Fruit fly (Drosophila melanogaster) whole organism, embryonic: ENCODE results near the gene CG13843.

ENCODE experiments used
- Awh ChIP-seq: fragments of 200-800 bp; sonication (Bioruptor generic); IDR thresholded peaks from 2 replicates; pipeline ENCODE4, ENCODE4 v1.3.6; 2022; ENCODE audit warnings: missing biosample characterization, missing genetic modification characterization
- CG10147 ChIP-seq: fragments of 200-800 bp; sonication (Bioruptor generic); optimal IDR thresholded peaks from 2 replicates; lab custom pipeline; 2019; ENCODE audit warnings: missing biosample characterization, mild to moderate bottlenecking, missing genetic modification characterization, moderate library complexity
- CG10654 ChIP-seq: fragments of 200-800 bp; sonication (Bioruptor generic); optimal IDR thresholded peaks from 2 replicates; lab custom pipeline; 2016; ENCODE audit warnings: missing biosample characterization, missing genetic modification characterization
- CG10979 ChIP-seq: fragments of 200-800 bp; sonication (Bioruptor generic); optimal IDR thresholded peaks from 2 replicates; lab custom pipeline; 2018; ENCODE audit warnings: missing biosample characterization, mild to moderate bottlenecking, missing genetic modification characterization, moderate library complexity
- CG11398 ChIP-seq: fragments of 200-800 bp; sonication (Bioruptor generic); optimal IDR thresholded peaks from 2 replicates; lab custom pipeline; 2016; ENCODE audit warnings: missing biosample characterization, missing genetic modification characterization
- CG11456 ChIP-seq: fragments of 200-800 bp; sonication (Bioruptor generic); IDR thresholded peaks from 3 replicates; pipeline ENCODE4 v1.3.6; 2022; ENCODE audit warnings: missing biosample characterization, missing genetic modification characterization
- CG12155 ChIP-seq: fragments of 200-800 bp; sonication (Bioruptor generic); optimal IDR thresholded peaks from 3 replicates; lab custom pipeline; 2016; ENCODE audit warnings: missing biosample characterization, missing genetic modification characterization
- CG12236 ChIP-seq: fragments of 200-800 bp; sonication (Bioruptor generic); optimal IDR thresholded peaks from 2 replicates; lab custom pipeline; 2016; ENCODE audit warnings: missing biosample characterization, missing genetic modification characterization
- CG12299 ChIP-seq: fragments of 200-800 bp; sonication (Bioruptor generic); optimal IDR thresholded peaks from 2 replicates; lab custom pipeline; 2018; ENCODE audit warnings: missing biosample characterization, mild to moderate bottlenecking, missing genetic modification characterization
- CG13287 ChIP-seq: fragments of 200-800 bp; sonication (Bioruptor generic); IDR thresholded peaks from 2 replicates; pipeline ENCODE4 v1.3.6; 2022; ENCODE audit warnings: missing biosample characterization, missing genetic modification characterization; ENCODE audit not compliant: partially characterized antibody
- CG13624 ChIP-seq: fragments of 200-800 bp; sonication (Bioruptor generic); optimal IDR thresholded peaks from 2 replicates; lab custom pipeline; 2016; ENCODE audit warnings: missing biosample characterization, missing genetic modification characterization
- CG1529 ChIP-seq: fragments of 200-800 bp; sonication (Bioruptor generic); optimal IDR thresholded peaks from 3 replicates; lab custom pipeline; 2018; ENCODE audit warnings: missing biosample characterization, missing genetic modification characterization
- CG15696 ChIP-seq: fragments of 200-800 bp; sonication (Bioruptor generic); optimal IDR thresholded peaks from 2 replicates; lab custom pipeline; 2019; ENCODE audit warnings: missing biosample characterization, mild to moderate bottlenecking, missing genetic modification characterization, moderate library complexity
- CG1603 ChIP-seq: fragments of 200-800 bp; sonication (Bioruptor generic); optimal IDR thresholded peaks from 2 replicates; lab custom pipeline; 2019; ENCODE audit warnings: missing biosample characterization, mild to moderate bottlenecking, missing genetic modification characterization, moderate library complexity
- CG16863 ChIP-seq: fragments of 200-800 bp; sonication (Bioruptor generic); optimal IDR thresholded peaks from 3 replicates; lab custom pipeline; 2016; ENCODE audit warnings: missing biosample characterization, missing genetic modification characterization
- CG17328 ChIP-seq: fragments of 200-800 bp; sonication (Bioruptor generic); IDR thresholded peaks from 2 replicates; pipeline ENCODE4 v1.3.6; 2022; ENCODE audit warnings: missing biosample characterization, missing genetic modification characterization
- CG17359 ChIP-seq: fragments of 200-800 bp; sonication (Bioruptor generic); optimal IDR thresholded peaks from 3 replicates; lab custom pipeline; 2018; ENCODE audit warnings: missing biosample characterization, mild to moderate bottlenecking, missing genetic modification characterization, moderate library complexity
- CG17802 ChIP-seq: fragments of 200-800 bp; sonication (Bioruptor generic); optimal IDR thresholded peaks from 2 replicates; lab custom pipeline; 2018; ENCODE audit warnings: missing biosample characterization, mild to moderate bottlenecking, missing genetic modification characterization, moderate library complexity
- CG18476 ChIP-seq: fragments of 200-800 bp; sonication (Bioruptor generic); optimal IDR thresholded peaks from 2 replicates; lab custom pipeline; 2016; ENCODE audit warnings: missing biosample characterization, mild to moderate bottlenecking, missing genetic modification characterization
- CG34376 ChIP-seq: fragments of 200-800 bp; sonication (Bioruptor generic); optimal IDR thresholded peaks from 2 replicates; lab custom pipeline; 2018; ENCODE audit warnings: missing biosample characterization, mild to moderate bottlenecking, missing genetic modification characterization
- CG4404 ChIP-seq: fragments of 200-800 bp; sonication (Bioruptor generic); IDR thresholded peaks from 2 replicates; pipeline ENCODE4 v1.3.6; 2022; ENCODE audit warnings: missing biosample characterization, missing genetic modification characterization
- CG4617 ChIP-seq: fragments of 200-800 bp; sonication (Bioruptor generic); optimal IDR thresholded peaks from 3 replicates; lab custom pipeline; 2016; ENCODE audit warnings: missing biosample characterization, missing genetic modification characterization, borderline replicate concordance
- CG5245 ChIP-seq: fragments of 200-800 bp; sonication (Bioruptor generic); optimal IDR thresholded peaks from 3 replicates; lab custom pipeline; 2016; ENCODE audit warnings: missing biosample characterization, missing genetic modification characterization
- CG6813 ChIP-seq: fragments of 200-800 bp; sonication (Bioruptor generic); optimal IDR thresholded peaks from 2 replicates; lab custom pipeline; 2017; ENCODE audit warnings: missing biosample characterization, missing genetic modification characterization, mild to moderate bottlenecking, moderate library complexity, missing genetic modification reagents
- CG7271 ChIP-seq: fragments of 200-800 bp; sonication (Bioruptor generic); optimal IDR thresholded peaks from 2 replicates; lab custom pipeline; 2018; ENCODE audit warnings: missing biosample characterization, mild to moderate bottlenecking, missing genetic modification characterization, moderate library complexity
- CG8089 ChIP-seq: fragments of 200-800 bp; sonication (Bioruptor generic); optimal IDR thresholded peaks from 3 replicates; lab custom pipeline; 2016; ENCODE audit warnings: missing biosample characterization, missing genetic modification characterization
- CG8478 ChIP-seq: fragments of >200 bp; optimal IDR thresholded peaks from 2 replicates; lab custom pipeline; 2018
- CrebB ChIP-seq: fragments of 200-800 bp; sonication (Bioruptor generic); optimal IDR thresholded peaks from 3 replicates; lab custom pipeline; 2018; ENCODE audit warnings: missing biosample characterization, mild to moderate bottlenecking, missing genetic modification characterization
- Doc2 ChIP-seq: fragments of 200-800 bp; sonication (Bioruptor generic); IDR thresholded peaks from 2 replicates; pipeline ENCODE4 v1.3.6; 2022; ENCODE audit warnings: missing biosample characterization, missing genetic modification characterization
- Mes4 ChIP-seq: fragments of 200-800 bp; sonication (Bioruptor generic); optimal IDR thresholded peaks from 2 replicates; lab custom pipeline; 2016; ENCODE audit warnings: missing biosample characterization, missing genetic modification characterization
- Nf-YA ChIP-seq: fragments of 200-800 bp; sonication (Bioruptor generic); IDR thresholded peaks from 2 replicates; pipeline ENCODE4 v1.3.6; 2022; ENCODE audit warnings: missing biosample characterization, missing genetic modification characterization
- Xbp1 ChIP-seq: fragments of 200-800 bp; sonication (Bioruptor generic); optimal IDR thresholded peaks from 3 replicates; lab custom pipeline; 2016; ENCODE audit warnings: missing biosample characterization, mild to moderate bottlenecking, missing genetic modification characterization
- ato ChIP-seq: fragments of 200-800 bp; sonication (Bioruptor generic); IDR thresholded peaks from 2 replicates; pipeline ENCODE4 v1.3.6; 2022; ENCODE audit warnings: missing biosample characterization, missing genetic modification characterization; ENCODE audit not compliant: partially characterized antibody
- cad ChIP-seq: fragments of >200 bp; optimal IDR thresholded peaks from 2 replicates; lab custom pipeline; 2017; ENCODE audit warnings: missing biosample characterization, missing genetic modification characterization
- danr ChIP-seq: fragments of 200-800 bp; sonication (Bioruptor generic); IDR thresholded peaks from 2 replicates; pipeline ENCODE4 v1.3.6; 2022; ENCODE audit warnings: missing biosample characterization, missing genetic modification characterization
- dmrt99B ChIP-seq: fragments of 200-800 bp; sonication (Bioruptor generic); optimal IDR thresholded peaks from 2 replicates; lab custom pipeline; 2018; ENCODE audit warnings: missing biosample characterization, mild to moderate bottlenecking, missing genetic modification characterization, moderate library complexity
- eve ChIP-seq, 2 experiments: fragments of >200 bp; optimal IDR thresholded peaks; 2 replicates each; lab custom pipeline; 2017; ENCODE audit warnings: missing biosample characterization in 2 of 2, missing genetic modification characterization in 2 of 2
- fru ChIP-seq: fragments of >200 bp; optimal IDR thresholded peaks from 2 replicates; lab custom pipeline; 2017
- klu ChIP-seq: fragments of 200-800 bp; sonication (Bioruptor generic); IDR thresholded peaks from 2 replicates; pipeline ENCODE4 v1.3.6; 2022; ENCODE audit warnings: missing biosample characterization, missing genetic modification characterization
- kni ChIP-seq: fragments of 200-800 bp; sonication (Bioruptor generic); optimal IDR thresholded peaks from 3 replicates; lab custom pipeline; 2017; ENCODE audit warnings: mild to moderate bottlenecking, missing biosample characterization, missing genetic modification reagents, missing genetic modification characterization
- mirr ChIP-seq: fragments of 200-800 bp; sonication (Bioruptor generic); optimal IDR thresholded peaks from 3 replicates; lab custom pipeline; 2018; ENCODE audit warnings: missing biosample characterization, mild to moderate bottlenecking, missing genetic modification characterization
- onecut ChIP-seq: fragments of 200-800 bp; sonication (Bioruptor generic); IDR thresholded peaks from 2 replicates; pipeline ENCODE4 v1.3.6; 2022; ENCODE audit warnings: missing biosample characterization, missing genetic modification characterization
- pnt ChIP-seq: fragments of 200-800 bp; sonication (Bioruptor generic); optimal IDR thresholded peaks from 3 replicates; lab custom pipeline; 2016; ENCODE audit warnings: missing biosample characterization, missing genetic modification characterization
- ro ChIP-seq: fragments of 200-800 bp; sonication (Bioruptor generic); IDR thresholded peaks from 2 replicates; pipeline ENCODE4 v1.3.6; 2022; ENCODE audit warnings: missing biosample characterization, missing genetic modification characterization
- sisA ChIP-seq: fragments of 200-800 bp; sonication (Bioruptor generic); IDR thresholded peaks from 2 replicates; pipeline ENCODE4 v1.3.6; 2022; ENCODE audit warnings: missing biosample characterization, missing genetic modification characterization
- sob ChIP-seq: fragments of 200-800 bp; sonication (Bioruptor generic); IDR thresholded peaks from 2 replicates; pipeline ENCODE4 v1.3.6; 2022; ENCODE audit warnings: missing biosample characterization, missing genetic modification characterization
- stwl ChIP-seq: fragments of 200-800 bp; sonication (Bioruptor generic); optimal IDR thresholded peaks from 3 replicates; lab custom pipeline; 2018; ENCODE audit warnings: missing biosample characterization, mild to moderate bottlenecking, missing genetic modification characterization, moderate library complexity
- trem ChIP-seq: fragments of 200-800 bp; optimal IDR thresholded peaks from 3 replicates; lab custom pipeline; 2019; ENCODE audit warnings: missing biosample characterization, mild to moderate bottlenecking, missing genetic modification characterization, moderate library complexity
- unpg ChIP-seq: fragments of 200-800 bp; sonication (Bioruptor generic); optimal IDR thresholded peaks from 3 replicates; lab custom pipeline; 2018; ENCODE audit warnings: missing biosample characterization, mild to moderate bottlenecking, missing genetic modification characterization, moderate library complexity
- vfl ChIP-seq: fragments of 200-800 bp; sonication (Bioruptor generic); optimal IDR thresholded peaks from 2 replicates; lab custom pipeline; 2016; ENCODE audit warnings: missing biosample characterization, missing genetic modification characterization
- yki ChIP-seq: fragments of >200 bp; optimal IDR thresholded peaks from 3 replicates; lab custom pipeline; 2018

CG13843 gene

DNA sequence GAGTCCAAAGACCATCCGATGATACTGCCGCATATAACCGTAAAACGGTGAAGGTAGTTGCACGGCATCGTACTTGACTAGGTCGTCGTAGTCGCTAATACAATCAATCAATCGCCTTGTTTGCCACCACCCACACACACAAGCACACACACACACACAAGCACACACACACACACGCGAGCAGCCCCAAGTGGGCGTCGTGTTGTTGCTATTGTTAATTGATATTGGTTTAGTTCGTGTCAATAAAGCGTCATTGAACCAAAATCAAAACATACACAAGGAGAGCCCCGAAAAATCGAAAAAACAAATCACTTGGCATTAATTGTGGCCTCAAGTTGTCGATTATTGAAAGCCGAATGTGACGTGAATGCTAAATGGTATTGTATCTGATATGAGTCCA, 12.8 kb upstream of the CG13843 start (continued):
- TF ChIP-seq CG10147 (GFP tag; lab: Kevin White, UChicago): no peak
- TF ChIP-seq CG34376 (GFP tag; lab: Kevin White, UChicago): peak; percentile 33
- no peak for TF ChIP-seq CG5245
- TF ChIP-seq CG16863 (GFP tag; lab: Kevin White, UChicago): peak; percentile 7
- TF ChIP-seq Xbp1 (GFP tag; lab: Kevin White, UChicago): no peak
- TF ChIP-seq CG10654: peak; percentile 28
- TF ChIP-seq CG1603: peak; percentile 64
- TF ChIP-seq pnt (GFP tag; lab: Kevin White, UChicago): peak; percentile 30
- no peak for TF ChIP-seq stwl (tag; lab: Kevin White, UChicago)
- no peak for TF ChIP-seq trem (tag; lab: Kevin White, UChicago)
- no peak for TF ChIP-seq vfl (GFP tag; lab: Kevin White, UChicago)
- peak; percentile 80 for TF ChIP-seq Awh (GFP tag; lab: Robert Waterston, UW)
- TF ChIP-seq CG11398 (GFP tag; lab: Kevin White, UChicago): peak; percentile 77
- peak; percentile 47; the same call in 1 of the 2 replicates for TF ChIP-seq CG17328
- TF ChIP-seq CG8478 (lab: Kevin White, UChicago): no peak
- 0 out of 2 replicates have a peak, but pooled peaks have one; percentile 40 for TF ChIP-seq danr (GFP tag; lab: Robert Waterston, UW)
- TF ChIP-seq CG7271 (tag; lab: Kevin White, UChicago): no peak
- TF ChIP-seq CG8089 (GFP tag; lab: Kevin White, UChicago): peak; percentile 44
- no peak for TF ChIP-seq Doc2
- peak; percentile 40; the same call in 1 of the 2 replicates for TF ChIP-seq onecut
- peak; percentile 36 for TF ChIP-seq CG1529
- TF ChIP-seq CG10979 (tag; lab: Kevin White, UChicago): no peak
- TF ChIP-seq CrebB (tag; lab: Kevin White, UChicago): peak; percentile 12
- TF ChIP-seq yki (lab: Kevin White, UChicago): no peak
- TF ChIP-seq CG13624: no peak
- no peak for TF ChIP-seq eve (GFP tag; optimal IDR thresholded peaks at IDR 0.05; lab: Kevin White, UChicago)
- TF ChIP-seq ato (GFP tag; lab: Robert Waterston, UW): no peak
- peak; percentile 43 for TF ChIP-seq unpg (GFP tag; lab: Kevin White, UChicago)
- TF ChIP-seq CG15696 (tag; lab: Kevin White, UChicago): peak; percentile 45
- TF ChIP-seq cad (GFP tag; lab: Kevin White, UChicago): no peak
- no peak for TF ChIP-seq CG13287 (GFP tag; lab: Robert Waterston, UW)

DNA sequence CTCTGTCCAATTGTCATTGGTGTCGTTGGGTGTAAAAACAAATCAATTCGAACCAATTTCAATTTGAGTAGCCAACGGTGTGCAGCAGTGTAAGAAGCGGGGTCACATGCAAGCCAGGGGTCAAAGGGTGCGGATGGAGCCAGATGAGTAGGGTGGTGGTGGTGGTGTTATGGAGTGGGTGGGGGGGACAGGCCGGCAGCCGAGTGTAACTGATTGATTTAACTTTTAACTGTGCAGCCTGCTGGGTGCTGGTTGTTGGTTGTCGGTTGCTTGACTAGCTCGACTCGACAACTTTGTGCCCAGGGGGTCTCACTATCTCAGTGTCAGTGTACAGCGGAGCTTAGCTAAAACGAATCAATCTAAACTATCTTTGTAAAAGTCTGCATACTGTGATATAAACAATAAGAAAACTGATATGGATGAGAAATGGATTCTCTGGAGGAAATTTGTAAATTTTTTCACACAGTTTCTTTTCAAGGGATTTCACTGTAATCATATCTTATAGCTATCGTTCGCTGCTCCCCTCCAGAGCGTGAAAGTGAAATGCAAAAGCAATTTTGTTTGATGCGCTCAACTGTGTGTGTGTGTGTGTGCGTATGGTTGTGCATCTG, 11.8 kb upstream of the CG13843 start:
- TF ChIP-seq ro (GFP tag; lab: Robert Waterston, UW): peak; percentile 31; the same call in 1 of the 2 replicates
- no peak for TF ChIP-seq CG4617 (GFP tag; lab: Kevin White, UChicago)
- TF ChIP-seq mirr (GFP tag; lab: Kevin White, UChicago): no peak
- peak; percentile 62 for TF ChIP-seq CG6813 (GFP tag; lab: Kevin White, UChicago)
- peak; percentile 44; the same call in 1 of the 2 replicates for TF ChIP-seq Nf-YA
- no peak for TF ChIP-seq kni (GFP tag; lab: Kevin White, UChicago)
- peak; percentile 26 for TF ChIP-seq CG18476 (GFP tag; lab: Kevin White, UChicago)
- peak; percentile 47; the same call in 1 of the 2 replicates for TF ChIP-seq klu (GFP tag; lab: Robert Waterston, UW)
- peak; percentile 81 for TF ChIP-seq CG17328
- peak; percentile 50; the same call in 1 of the 2 replicates for TF ChIP-seq CG4404
- TF ChIP-seq CG12155 (GFP tag; lab: Kevin White, UChicago): peak; percentile 47
- peak; percentile 23 for TF ChIP-seq CG12236 (GFP tag; lab: Kevin White, UChicago)
- TF ChIP-seq dmrt99B: no peak
- peak; percentile 54 for TF ChIP-seq Mes4 (GFP tag; lab: Kevin White, UChicago)
- peak; percentile 28 for TF ChIP-seq CG12299 (tag; lab: Kevin White, UChicago)
- peak; percentile 46; the same call in 1 of the 2 replicates for TF ChIP-seq Doc2
- peak; percentile 34 for TF ChIP-seq CG17802 (tag; lab: Kevin White, UChicago)
- peak; percentile 70 for TF ChIP-seq sob (GFP tag; lab: Robert Waterston, UW)
- peak; percentile 73; the same call in 2 of the 3 replicates for TF ChIP-seq CG11456 (GFP tag; lab: Robert Waterston, UW)
- TF ChIP-seq CG17359 (tag; lab: Kevin White, UChicago): no peak
- TF ChIP-seq fru (lab: Kevin White, UChicago): no peak
- TF ChIP-seq sisA (GFP tag; lab: Robert Waterston, UW): peak; percentile 91
- TF ChIP-seq Xbp1 (GFP tag; lab: Kevin White, UChicago): peak; percentile 78
